Worm (Caenorhabditis elegans) whole organism, L3 larva: Measurements from ENCODE around the gene clec-227.

Source experiments
- R02D3.7 ChIP-seq: fragments of 150-350 bp; optimal IDR thresholded peaks from 2 replicates; lab custom pipeline; 2014; ENCODE audit warnings: missing biosample characterization, missing genetic modification characterization
- ZK546.5 ChIP-seq: sonication (generic microtip); optimal IDR thresholded peaks from 2 replicates; lab custom pipeline; 2017; ENCODE audit warnings: missing biosample characterization, missing genetic modification characterization
- aly-2 ChIP-seq: fragments of 150-350 bp; optimal IDR thresholded peaks from 2 replicates; lab custom pipeline; 2014; ENCODE audit warnings: missing biosample characterization, missing genetic modification characterization
- ceh-16 ChIP-seq: sonication (generic microtip); optimal IDR thresholded peaks from 2 replicates; lab custom pipeline; 2017; ENCODE audit warnings: missing biosample characterization, missing genetic modification characterization
- ceh-28 ChIP-seq: fragments of 150-350 bp; optimal IDR thresholded peaks from 2 replicates; lab custom pipeline; 2014; ENCODE audit warnings: missing biosample characterization, missing genetic modification reagents, missing genetic modification characterization
- ceh-9 ChIP-seq: sonication (generic microtip); optimal IDR thresholded peaks from 2 replicates; lab custom pipeline; 2018; ENCODE audit warnings: missing biosample characterization, missing genetic modification characterization
- daf-12 ChIP-seq: fragments of 150-350 bp; optimal IDR thresholded peaks from 2 replicates; lab custom pipeline; 2014; ENCODE audit warnings: missing biosample characterization, missing genetic modification reagents, missing genetic modification characterization
- egl-27 ChIP-seq: sonication (generic microtip); optimal IDR thresholded peaks from 4 replicates; lab custom pipeline; 2017; ENCODE audit warnings: missing biosample characterization, missing genetic modification reagents, missing genetic modification characterization
- egl-5 ChIP-seq: fragments of 150-350 bp; optimal IDR thresholded peaks from 2 replicates; lab custom pipeline; 2017; ENCODE audit warnings: missing biosample characterization, missing genetic modification reagents, missing genetic modification characterization, inconsistent platforms
- elt-1 ChIP-seq: fragments of 150-350 bp; optimal IDR thresholded peaks from 2 replicates; lab custom pipeline; 2014; ENCODE audit warnings: missing biosample characterization, missing genetic modification characterization
- elt-2 ChIP-seq: sonication (generic microtip); optimal IDR thresholded peaks from 2 replicates; lab custom pipeline; 2016; ENCODE audit warnings: missing genetic modification reagents, mild to moderate bottlenecking, missing genetic modification characterization, missing compliant biosample characterization
- elt-3 ChIP-seq, 3 experiments: fragments of 150-350 bp in 1 of 3; sonication (generic microtip) in 2 of 3; optimal IDR thresholded peaks; 2 replicates in 2 of 3; 4 replicates in 1 of 3; lab custom pipeline; 2014 to 2017; ENCODE audit warnings: missing biosample characterization in 3 of 3, missing genetic modification characterization in 3 of 3
- fkh-10 ChIP-seq: sonication (generic microtip); optimal IDR thresholded peaks from 2 replicates; lab custom pipeline; 2017; ENCODE audit warnings: missing biosample characterization, missing genetic modification reagents, missing genetic modification characterization
- fkh-2 ChIP-seq: fragments of 150-350 bp; optimal IDR thresholded peaks from 2 replicates; lab custom pipeline; 2014; ENCODE audit warnings: missing biosample characterization, missing genetic modification reagents, missing genetic modification characterization
- fos-1 ChIP-seq: fragments of 150-350 bp; optimal IDR thresholded peaks from 2 replicates; lab custom pipeline; 2014; ENCODE audit warnings: missing biosample characterization, missing genetic modification characterization
- hmg-11 ChIP-seq: sonication (generic microtip); optimal IDR thresholded peaks from 2 replicates; lab custom pipeline; 2016; ENCODE audit warnings: missing genetic modification characterization, missing compliant biosample characterization
- jun-1 ChIP-seq: fragments of 150-350 bp; optimal IDR thresholded peaks from 2 replicates; lab custom pipeline; 2014; ENCODE audit warnings: missing biosample characterization, missing genetic modification reagents, missing genetic modification characterization
- lin-39 ChIP-seq: fragments of 150-350 bp; optimal IDR thresholded peaks from 2 replicates; lab custom pipeline; 2018; ENCODE audit warnings: missing biosample characterization, missing genetic modification reagents, missing genetic modification characterization
- lsy-12 ChIP-seq: sonication (generic microtip); optimal IDR thresholded peaks from 2 replicates; lab custom pipeline; 2016; ENCODE audit warnings: mild to moderate bottlenecking, missing genetic modification characterization, missing compliant biosample characterization
- mdl-1 ChIP-seq: fragments of 150-350 bp; optimal IDR thresholded peaks from 2 replicates; lab custom pipeline; 2014; ENCODE audit warnings: missing biosample characterization, missing genetic modification characterization
- nfya-1 ChIP-seq: sonication (generic microtip); optimal IDR thresholded peaks from 2 replicates; lab custom pipeline; 2017; ENCODE audit warnings: missing genetic modification characterization, mild to moderate bottlenecking, missing compliant biosample characterization, antibody characterized with exemption, moderate library complexity; ENCODE audit not compliant: insufficient read depth
- nhr-12 ChIP-seq: fragments of 150-350 bp; optimal IDR thresholded peaks from 2 replicates; lab custom pipeline; 2014; ENCODE audit warnings: missing biosample characterization, missing genetic modification characterization
- nhr-23 ChIP-seq: fragments of 150-350 bp; optimal IDR thresholded peaks from 2 replicates; lab custom pipeline; 2014; ENCODE audit warnings: missing biosample characterization, missing genetic modification reagents, missing genetic modification characterization
- nhr-237 ChIP-seq: fragments of 150-350 bp; optimal IDR thresholded peaks from 2 replicates; lab custom pipeline; 2014; ENCODE audit warnings: missing biosample characterization, missing genetic modification characterization
- nhr-28 ChIP-seq: fragments of 150-350 bp; optimal IDR thresholded peaks from 2 replicates; lab custom pipeline; 2014; ENCODE audit warnings: missing biosample characterization, missing genetic modification characterization
- nhr-43 ChIP-seq: sonication (generic microtip); optimal IDR thresholded peaks from 2 replicates; lab custom pipeline; 2016; ENCODE audit warnings: mild to moderate bottlenecking, missing genetic modification characterization, missing compliant biosample characterization; ENCODE audit not compliant: poor library complexity, severe bottlenecking
- nhr-67 ChIP-seq: fragments of 150-350 bp; optimal IDR thresholded peaks from 2 replicates; lab custom pipeline; 2014; ENCODE audit warnings: missing biosample characterization, missing genetic modification characterization
- nhr-76 ChIP-seq: fragments of 150-350 bp; sonication (generic microtip); optimal IDR thresholded peaks from 5 replicates; lab custom pipeline; 2014; ENCODE audit warnings: missing biosample characterization, missing genetic modification characterization
- nhr-77 ChIP-seq: fragments of 150-350 bp; optimal IDR thresholded peaks from 2 replicates; lab custom pipeline; 2014; ENCODE audit warnings: missing biosample characterization, missing genetic modification characterization
- pha-4 ChIP-seq: fragments of 150-350 bp; optimal IDR thresholded peaks from 2 replicates; lab custom pipeline; 2014; ENCODE audit warnings: missing biosample characterization, missing genetic modification reagents, missing genetic modification characterization
- pqm-1 ChIP-seq: fragments of 150-350 bp; optimal IDR thresholded peaks from 2 replicates; lab custom pipeline; 2017; ENCODE audit warnings: missing biosample characterization, missing genetic modification characterization, inconsistent platforms
- sea-2 ChIP-seq: fragments of 150-350 bp; sonication (generic microtip); optimal IDR thresholded peaks from 4 replicates; lab custom pipeline; 2014; ENCODE audit warnings: missing biosample characterization, missing genetic modification reagents, missing genetic modification characterization
- skn-1 ChIP-seq: fragments of 150-350 bp; optimal IDR thresholded peaks from 2 replicates; lab custom pipeline; 2014; ENCODE audit warnings: missing biosample characterization, missing genetic modification characterization
- snpc-4 ChIP-seq: fragments of 150-350 bp; optimal IDR thresholded peaks from 2 replicates; lab custom pipeline; 2014; ENCODE audit warnings: missing biosample characterization, missing genetic modification characterization
- tbx-2 ChIP-seq: sonication (generic microtip); optimal IDR thresholded peaks from 2 replicates; lab custom pipeline; 2016; ENCODE audit warnings: mild to moderate bottlenecking, missing genetic modification characterization, missing compliant biosample characterization
- unc-62 ChIP-seq: fragments of 150-350 bp; sonication (generic microtip); optimal IDR thresholded peaks from 4 replicates; lab custom pipeline; 2014; ENCODE audit warnings: missing biosample characterization, missing genetic modification reagents, missing genetic modification characterization
- zag-1 ChIP-seq: fragments of 150-350 bp; optimal IDR thresholded peaks from 2 replicates; lab custom pipeline; 2014; ENCODE audit warnings: missing biosample characterization, missing genetic modification characterization
- ztf-11 ChIP-seq: fragments of 150-350 bp; optimal IDR thresholded peaks from 2 replicates; lab custom pipeline; 2014; ENCODE audit warnings: missing biosample characterization, missing genetic modification characterization

clec-227 gene

DNA sequence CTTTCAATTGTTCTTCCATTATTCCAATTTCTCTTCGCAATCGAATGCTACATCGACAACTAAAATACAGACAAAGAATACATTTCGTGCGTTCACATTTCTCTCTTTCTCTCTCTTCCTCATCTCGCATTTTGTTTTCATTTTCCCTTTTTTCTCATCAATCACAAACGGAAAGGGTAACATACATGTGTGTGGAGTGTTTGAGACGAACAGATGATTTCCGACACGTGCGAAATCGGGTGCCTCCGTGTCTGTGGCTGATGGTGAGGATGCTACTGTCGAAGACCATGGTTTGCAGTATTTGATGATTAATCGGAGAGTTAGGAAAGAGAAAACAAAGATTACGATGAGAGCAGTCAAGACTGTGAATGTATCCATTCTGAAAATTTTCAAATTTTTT, 38.4 kb downstream of the clec-227 start, which contains the start of gene R02D5.9 (continued):
- no peak for TF ChIP-seq nhr-237 (tag; lab: Kevin White, UChicago)
- TF ChIP-seq snpc-4 (tag; lab: Kevin White, UChicago): no peak
- no peak for TF ChIP-seq pha-4
- no peak for TF ChIP-seq egl-27
- no peak for TF ChIP-seq elt-2 (tag; lab: Kevin White, UChicago)
- TF ChIP-seq unc-62 (GFP tag; lab: Kevin White, UChicago): no peak
- TF ChIP-seq ZK546.5: no peak
- peak; percentile 15 for TF ChIP-seq elt-1 (tag; lab: Kevin White, UChicago)
- peak; percentile 68 for TF ChIP-seq nhr-23 (tag; lab: Kevin White, UChicago)

DNA sequence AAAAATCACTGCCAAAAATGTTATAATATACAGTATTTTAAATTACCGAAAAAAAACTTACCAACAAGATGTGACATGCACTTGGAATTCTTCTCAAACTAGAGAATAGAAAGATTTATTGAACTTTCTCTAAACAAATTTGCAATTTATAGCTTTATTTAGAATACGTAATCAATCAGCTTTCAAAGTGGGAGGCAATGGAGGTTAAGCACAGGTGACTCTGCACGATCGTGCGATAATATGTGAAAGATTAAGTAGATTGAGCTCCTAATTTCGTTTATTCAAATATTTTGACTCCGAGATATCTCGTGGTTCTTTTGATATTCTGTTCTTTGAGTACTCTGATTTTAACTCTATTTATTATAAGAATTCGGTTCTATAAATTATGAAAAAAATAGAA, 45.7 kb downstream of the clec-227 start, which contains the start of gene R02D5.6:
Gene R02D5.6 (minus strand): TSS at position 101 of the 400 bp plus-strand sequence.
- TF ChIP-seq elt-3 (tag; optimal IDR thresholded peaks at IDR 0.05; lab: Kevin White, UChicago) (no peak), pqm-1 (tag; lab: Kevin White, UChicago) (no peak), egl-5 (tag; lab: Kevin White, UChicago) (no peak), nhr-23 (tag; lab: Kevin White, UChicago) (no peak), elt-1 (tag; lab: Kevin White, UChicago) (no peak), ceh-16 (tag; lab: Kevin White, UChicago) (no peak)

ce11 chrV:14519268-14519667, 46.9 kb downstream of the clec-227 start, which contains the start of gene R02D5.8:
R02D5.8 (minus strand) TSS chrV:14519368.
- TF ChIP-seq mdl-1 (no peak), zag-1 (tag; lab: Kevin White, UChicago) (no peak), nhr-76 (tag; lab: Kevin White, UChicago) (no peak), sea-2 (GFP tag; lab: Kevin White, UChicago) (no peak), pha-4 (no peak), nfya-1 (tag; lab: Kevin White, UChicago) (no peak), tbx-2 (tag; lab: Kevin White, UChicago) (no peak)

DNA sequence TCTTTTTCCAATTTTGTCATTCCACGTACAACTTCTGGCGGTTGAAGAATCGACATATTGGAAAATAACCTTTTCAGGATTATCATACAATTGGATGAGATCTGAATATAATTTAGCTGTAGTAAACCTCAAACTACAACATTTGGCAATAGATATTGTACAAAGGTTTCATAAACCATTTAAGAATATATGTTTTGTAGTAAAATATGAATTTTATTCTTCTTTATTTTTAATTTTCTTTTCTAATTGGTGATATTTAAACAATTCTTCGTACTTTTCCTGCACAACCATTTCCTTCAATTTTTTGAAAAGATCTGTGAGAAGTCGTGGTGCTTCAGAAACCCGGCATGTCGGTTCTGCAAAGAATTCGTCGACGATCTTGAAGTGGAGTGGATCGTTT, 48.7 kb downstream of the clec-227 start, which contains the start of gene C53A5.17:
Gene C53A5.17 (minus strand): TSS at position 101 of the 400 bp plus-strand sequence.
- TF ChIP-seq zag-1 (tag; lab: Kevin White, UChicago): no peak
- TF ChIP-seq ztf-11 (tag; lab: Kevin White, UChicago): no peak
- no peak for TF ChIP-seq snpc-4 (tag; lab: Kevin White, UChicago)
- no peak for TF ChIP-seq aly-2 (tag; lab: Kevin White, UChicago)
- no peak for TF ChIP-seq elt-1 (tag; lab: Kevin White, UChicago)

- TF ChIP-seq ceh-9 (tag; lab: Kevin White, UChicago) (no peak), nhr-237 (tag; lab: Kevin White, UChicago) (no peak), fkh-10 (no peak), fos-1 (tag; lab: Kevin White, UChicago) (no peak), ZK546.5 (no peak), ztf-11 (tag; lab: Kevin White, UChicago) (no peak), ceh-28 (tag; lab: Kevin White, UChicago) (no peak), lin-39 (tag; lab: Kevin White, UChicago) (no peak), mdl-1 (no peak), hmg-11 (no peak), daf-12 (no peak), jun-1 (tag; lab: Kevin White, UChicago) (no peak), zag-1 (tag; lab: Kevin White, UChicago) (no peak), nhr-67 (tag; lab: Kevin White, UChicago) (no peak), lsy-12 (tag; lab: Kevin White, UChicago) (no peak), elt-2 (tag; lab: Kevin White, UChicago) (no peak), fkh-2 (tag; lab: Kevin White, UChicago) (no peak)
Observed at ce11 chrV:14522514-14522913, 50.2 kb downstream of the clec-227 start, which contains the start of gene C53A5.16. C53A5.16 (minus strand) TSS chrV:14522614.

- TF ChIP-seq elt-1 (tag; lab: Kevin White, UChicago) (no peak), ceh-28 (tag; lab: Kevin White, UChicago) (no peak), ceh-16 (tag; lab: Kevin White, UChicago) (no peak), jun-1 (tag; lab: Kevin White, UChicago) (no peak), tbx-2 (tag; lab: Kevin White, UChicago) (no peak), nhr-12 (tag; lab: Kevin White, UChicago) (no peak), ceh-9 (tag; lab: Kevin White, UChicago) (no peak), egl-5 (tag; lab: Kevin White, UChicago) (no peak), nhr-77 (tag; lab: Kevin White, UChicago) (no peak), nhr-23 (tag; lab: Kevin White, UChicago) (no peak), hmg-11 (no peak), nhr-28 (no peak), fos-1 (tag; lab: Kevin White, UChicago) (no peak), nhr-67 (tag; lab: Kevin White, UChicago) (no peak), R02D3.7 (tag; lab: Kevin White, UChicago) (no peak), pqm-1 (tag; lab: Kevin White, UChicago) (no peak), egl-27 (no peak), nfya-1 (tag; lab: Kevin White, UChicago) (no peak), skn-1 (tag; lab: Kevin White, UChicago) (no peak), nhr-43 (tag; lab: Kevin White, UChicago) (no peak)
Observed at ce11 chrV:14523105-14523504, 50.8 kb downstream of the clec-227 start, which contains the start of gene C53A5.2. C53A5.2 (minus strand) TSS chrV:14523205.
